Worm (Caenorhabditis elegans) whole organism, L1 larva: Measurements from ENCODE around the gene C30G4.4.
"Not testable (repeated sequence)": the region's sequence is repeated elsewhere in the genome, so short reads cannot be mapped to it uniquely, and the experiment has no call there.

Experiments used
- C04F5.9 ChIP-seq: sonication (generic microtip); optimal IDR thresholded peaks from 2 replicates; lab custom pipeline; 2016; ENCODE audit warnings: missing genetic modification characterization, missing compliant biosample characterization
- C34B4.2 ChIP-seq: sonication (generic microtip); optimal IDR thresholded peaks from 2 replicates; lab custom pipeline; 2017; ENCODE audit warnings: mild to moderate bottlenecking, missing genetic modification characterization, missing compliant biosample characterization
- aha-1 ChIP-seq: fragments of 150-350 bp; optimal IDR thresholded peaks from 2 replicates; lab custom pipeline; 2014; ENCODE audit warnings: missing biosample characterization, missing genetic modification characterization
- ama-1 ChIP-seq: fragments of 150-350 bp; optimal IDR thresholded peaks from 2 replicates; lab custom pipeline; 2014
- blmp-1 ChIP-seq: fragments of 150-350 bp; optimal IDR thresholded peaks from 2 replicates; lab custom pipeline; 2014; ENCODE audit warnings: missing biosample characterization, missing genetic modification characterization
- ces-1 ChIP-seq: fragments of 150-350 bp; optimal IDR thresholded peaks from 2 replicates; lab custom pipeline; 2014; ENCODE audit warnings: missing biosample characterization, missing genetic modification reagents, missing genetic modification characterization
- dpl-1 ChIP-seq, 3 experiments: fragments of 150-350 bp in 2 of 3; sonication (generic microtip) in 1 of 3; optimal IDR thresholded peaks; 2 replicates each; lab custom pipeline; 2014 to 2017; ENCODE audit warnings: missing biosample characterization in 3 of 3, missing genetic modification characterization in 3 of 3, missing genetic modification reagents in 3 of 3
- efl-1 ChIP-seq, 4 experiments: fragments of 150-350 bp; optimal IDR thresholded peaks in 3 of 4; peaks in 1 of 4; 1 replicate in 1 of 4; 2 replicates in 3 of 4; lab custom pipeline; 2014; ENCODE audit warnings: missing biosample characterization in 2 of 4, missing genetic modification characterization in 2 of 4, missing genetic modification reagents in 2 of 4
- elt-3 ChIP-seq, 6 experiments: fragments of 150-350 bp in 1 of 6; sonication (generic microtip); optimal IDR thresholded peaks; 2 replicates each; lab custom pipeline; 2017 to 2018; ENCODE audit warnings: missing biosample characterization in 6 of 6, missing genetic modification characterization in 6 of 6, inconsistent platforms in 1 of 6
- fkh-4 ChIP-seq: sonication (generic microtip); optimal IDR thresholded peaks from 2 replicates; lab custom pipeline; 2016; ENCODE audit warnings: missing compliant biosample characterization, missing genetic modification characterization, borderline replicate concordance
- fos-1 ChIP-seq: fragments of 150-350 bp; optimal IDR thresholded peaks from 2 replicates; lab custom pipeline; 2014; ENCODE audit warnings: missing biosample characterization, missing genetic modification characterization
- hlh-17 ChIP-seq: fragments of 200-800 bp; sonication (Bioruptor generic); optimal IDR thresholded peaks from 2 replicates; lab custom pipeline; 2018; ENCODE audit warnings: missing genetic modification characterization, mild to moderate bottlenecking, missing compliant biosample characterization, moderate library complexity, borderline replicate concordance
- hlh-4 ChIP-seq: sonication (generic microtip); optimal IDR thresholded peaks from 2 replicates; lab custom pipeline; 2016; ENCODE audit warnings: mild to moderate bottlenecking, missing genetic modification characterization, missing compliant biosample characterization
- irx-1 ChIP-seq: sonication (generic microtip); optimal IDR thresholded peaks from 2 replicates; lab custom pipeline; 2016; ENCODE audit warnings: missing genetic modification characterization, missing compliant biosample characterization
- isw-1 ChIP-seq: fragments of 200-800 bp; sonication (Bioruptor generic); IDR thresholded peaks from 2 replicates; pipeline ENCODE4 v1.3.6; 2022; ENCODE audit warnings: missing genetic modification characterization, missing compliant biosample characterization
- jun-1 ChIP-seq: fragments of 150-350 bp; optimal IDR thresholded peaks from 2 replicates; lab custom pipeline; 2014; ENCODE audit warnings: missing biosample characterization, missing genetic modification reagents, missing genetic modification characterization
- lin-13 ChIP-seq: fragments of 150-350 bp; optimal IDR thresholded peaks from 2 replicates; lab custom pipeline; 2014; ENCODE audit warnings: missing biosample characterization, missing genetic modification reagents, missing genetic modification characterization
- lin-14 ChIP-seq: fragments of 200-800 bp; sonication (Bioruptor generic); optimal IDR thresholded peaks from 2 replicates; lab custom pipeline; 2018; ENCODE audit warnings: mild to moderate bottlenecking, missing genetic modification characterization, moderate library complexity, missing compliant biosample characterization
- lin-15B ChIP-seq: fragments of 150-350 bp; sonication (generic microtip); optimal IDR thresholded peaks from 3 replicates; lab custom pipeline; 2014; ENCODE audit warnings: missing biosample characterization, missing genetic modification characterization
- lir-3 ChIP-seq: sonication (generic microtip); optimal IDR thresholded peaks from 2 replicates; lab custom pipeline; 2016; ENCODE audit warnings: mild to moderate bottlenecking, missing genetic modification characterization, moderate library complexity, missing compliant biosample characterization; ENCODE audit not compliant: poor library complexity
- lsy-2 ChIP-seq, 2 experiments: fragments of 150-350 bp; optimal IDR thresholded peaks; 2 replicates each; lab custom pipeline; 2014; ENCODE audit warnings: missing biosample characterization in 2 of 2, missing genetic modification characterization in 2 of 2
- mab-9 ChIP-seq: fragments of 200-800 bp; sonication (Bioruptor generic); IDR thresholded peaks from 2 replicates; pipeline ENCODE4 v1.3.6; 2022; ENCODE audit warnings: missing genetic modification reagents, missing genetic modification characterization, missing compliant biosample characterization
- mef-2 ChIP-seq: fragments of 150-350 bp; optimal IDR thresholded peaks from 2 replicates; lab custom pipeline; 2014; ENCODE audit warnings: missing biosample characterization, missing genetic modification characterization
- nhr-11 ChIP-seq: fragments of 150-350 bp; optimal IDR thresholded peaks from 2 replicates; lab custom pipeline; 2014; ENCODE audit warnings: missing biosample characterization, missing genetic modification characterization
- pag-3 ChIP-seq: sonication (generic microtip); optimal IDR thresholded peaks from 2 replicates; lab custom pipeline; 2017; ENCODE audit warnings: missing genetic modification characterization, mild to moderate bottlenecking, missing compliant biosample characterization, antibody characterized with exemption, borderline replicate concordance; ENCODE audit not compliant: insufficient read depth
- rnt-1 ChIP-seq: sonication (generic microtip); optimal IDR thresholded peaks from 2 replicates; lab custom pipeline; 2016; ENCODE audit warnings: mild to moderate bottlenecking, missing genetic modification characterization, moderate library complexity, missing compliant biosample characterization
- sox-4 ChIP-seq: sonication (generic microtip); optimal IDR thresholded peaks from 2 replicates; lab custom pipeline; 2016; ENCODE audit warnings: missing genetic modification characterization, missing compliant biosample characterization
- sptf-1 ChIP-seq: fragments of 150-350 bp; optimal IDR thresholded peaks from 2 replicates; lab custom pipeline; 2014; ENCODE audit warnings: missing biosample characterization, missing genetic modification characterization
- tbx-2 ChIP-seq: sonication (generic microtip); optimal IDR thresholded peaks from 2 replicates; lab custom pipeline; 2016; ENCODE audit warnings: missing genetic modification characterization, missing compliant biosample characterization
- tlp-1 ChIP-seq: fragments of 150-350 bp; optimal IDR thresholded peaks from 2 replicates; lab custom pipeline; 2014; ENCODE audit warnings: missing biosample characterization, missing genetic modification characterization
- unc-130 ChIP-seq: fragments of 150-350 bp; optimal IDR thresholded peaks from 2 replicates; lab custom pipeline; 2017; ENCODE audit warnings: missing biosample characterization, missing genetic modification characterization, inconsistent platforms
- unc-98 ChIP-seq: fragments of 200-800 bp; sonication (Bioruptor generic); IDR thresholded peaks from 2 replicates; pipeline ENCODE4 v1.3.6; 2022; ENCODE audit warnings: missing genetic modification characterization, missing compliant biosample characterization
- xbp-1 ChIP-seq: sonication (generic microtip); optimal IDR thresholded peaks from 2 replicates; lab custom pipeline; 2016; ENCODE audit warnings: missing genetic modification characterization, missing compliant biosample characterization
- ztf-11 ChIP-seq, 2 experiments: sonication (generic microtip); optimal IDR thresholded peaks; 2 replicates each; lab custom pipeline; 2016 to 2017; ENCODE audit warnings: missing genetic modification characterization in 2 of 2, missing biosample characterization in 1 of 2, missing compliant biosample characterization in 1 of 2

The C30G4.4 gene

ce11 chrX:17072088-17072487 is at the start of gene C30G4.4:
Gene C30G4.4, minus strand, starts transcription at chrX:17072188.
- no peak for TF ChIP-seq efl-1 (optimal IDR thresholded peaks at IDR 0.05; lab: Kevin White, UChicago)
- peak in 1 of 2 experiments; percentile 13 for TF ChIP-seq efl-1 (GFP tag; optimal IDR thresholded peaks at IDR 0.05 in 1 of 2; lab: Kevin White, UChicago)
- TF ChIP-seq irx-1 (tag; lab: Kevin White, UChicago) = no peak
- no peak for TF ChIP-seq sptf-1 (tag; lab: Kevin White, UChicago)
- no peak for TF ChIP-seq ztf-11 (tag; optimal IDR thresholded peaks at IDR 0.05; lab: Kevin White, UChicago)
- no peak for TF ChIP-seq aha-1
- no peak for TF ChIP-seq ama-1 (lab: Kevin White, UChicago)

- TF ChIP-seq ces-1 (GFP tag; lab: Kevin White, UChicago); aha-1; rnt-1 (tag; lab: Kevin White, UChicago): not testable (repeated sequence)
Measured at ce11 chrX:17117359-17117758, 45.4 kb upstream of the C30G4.4 start, which contains the start of gene K09E3.2. Gene K09E3.2, plus strand, starts transcription at chrX:17117659.

- TF ChIP-seq lir-3 (tag; lab: Kevin White, UChicago) = no peak
Measured at ce11 chrX:17115089-17115488, 43.1 kb upstream of the C30G4.4 start, which contains the start of gene lido-6. Gene lido-6, minus strand, starts transcription at chrX:17115189.

- TF ChIP-seq dpl-1 (GFP tag; optimal IDR thresholded peaks at IDR 0.05; lab: Kevin White, UChicago) = no peak
- no peak for TF ChIP-seq hlh-17 (GFP tag; lab: Kevin White, UChicago)
- TF ChIP-seq isw-1 (GFP tag; lab: Robert Waterston, UW) = no peak
- no peak for TF ChIP-seq lin-14 (GFP tag; lab: Kevin White, UChicago)
- TF ChIP-seq elt-3 (tag; optimal IDR thresholded peaks at IDR 0.05; lab: Kevin White, UChicago) = no peak
- no peak for TF ChIP-seq sox-4 (tag; lab: Kevin White, UChicago)
- TF ChIP-seq ces-1 (GFP tag; lab: Kevin White, UChicago) = no peak
- TF ChIP-seq hlh-4 (tag; lab: Kevin White, UChicago) = no peak
- no peak for TF ChIP-seq xbp-1 (tag; lab: Kevin White, UChicago)
Measured at ce11 chrX:17110555-17110954, 38.6 kb upstream of the C30G4.4 start, which contains the start of gene lido-5. Gene lido-5, minus strand, starts transcription at chrX:17110655.

ce11 chrX:17107670-17108069 is 35.7 kb upstream of the C30G4.4 start, which contains the start of gene lido-4:
Gene lido-4, minus strand, starts transcription at chrX:17107770.
- TF ChIP-seq C34B4.2 (tag; lab: Kevin White, UChicago) (no peak), tbx-2 (no peak), mab-9 (GFP tag; lab: Robert Waterston, UW) (no peak), lin-15B (tag; lab: Kevin White, UChicago) (no peak)

ce11 chrX:17100656-17101055 is 28.7 kb upstream of the C30G4.4 start, which contains the start of gene lido-2:
Gene lido-2, minus strand, starts transcription at chrX:17100756.
- TF ChIP-seq mef-2 (tag; lab: Kevin White, UChicago) = no peak
- no peak for TF ChIP-seq blmp-1
- no peak for TF ChIP-seq C04F5.9 (tag; lab: Kevin White, UChicago)
- TF ChIP-seq lin-14 (GFP tag; lab: Kevin White, UChicago) = no peak
- no peak for TF ChIP-seq fos-1 (tag; lab: Kevin White, UChicago)
- no peak for TF ChIP-seq lin-13
- no peak for TF ChIP-seq fkh-4 (tag; lab: Kevin White, UChicago)
- TF ChIP-seq unc-130 (tag; lab: Kevin White, UChicago) = no peak
- no peak for TF ChIP-seq rnt-1 (tag; lab: Kevin White, UChicago)
- TF ChIP-seq jun-1 = no peak
- TF ChIP-seq nhr-11 (tag; lab: Kevin White, UChicago) = no peak
- TF ChIP-seq ama-1 (lab: Kevin White, UChicago) = no peak
- no peak for TF ChIP-seq tlp-1 (tag; lab: Kevin White, UChicago)
- no peak for TF ChIP-seq unc-98 (GFP tag; lab: Robert Waterston, UW)
- no peak for TF ChIP-seq pag-3 (tag; lab: Kevin White, UChicago)
- TF ChIP-seq lsy-2 (tag; optimal IDR thresholded peaks at IDR 0.05; lab: Kevin White, UChicago) = no peak
